Worm (Caenorhabditis elegans): Measurements from ENCODE around the gene fem-2.

DNA sequence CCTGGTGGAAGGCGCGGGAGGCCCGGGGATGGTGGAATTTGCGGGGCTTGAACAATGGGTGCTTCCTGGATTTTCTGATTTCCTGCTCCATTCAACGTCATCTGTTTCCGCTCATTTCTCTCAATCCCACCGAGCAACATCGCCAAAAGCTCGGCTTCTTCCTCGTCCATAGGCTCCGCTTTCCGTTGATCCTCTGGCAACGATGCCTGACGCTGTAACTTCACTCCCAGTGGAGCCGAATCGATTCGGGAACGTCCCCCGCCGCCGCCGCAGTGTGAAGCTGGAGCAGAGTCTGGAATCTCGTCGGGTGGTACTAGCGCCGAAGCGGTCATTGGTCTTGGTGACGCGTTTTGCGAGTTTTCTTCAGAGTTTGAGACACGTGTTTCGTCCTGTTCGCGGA, 39.0 kb downstream of the fem-2 start:
- TF ChIP-seq lsy-2 (tag; optimal IDR thresholded peaks at IDR 0.05): no peak
- TF ChIP-seq ama-1 (optimal IDR thresholded peaks at IDR 0.05): no peak
- no peak for TF ChIP-seq mdl-1 (tag; optimal IDR thresholded peaks at IDR 0.05)
